Fruit fly (Drosophila melanogaster): ENCODE data around the gene Tmem43.
A peak's percentile ranks its signal among the peaks of the same experiment; 100 is the strongest.

Gene Tmem43

DNA sequence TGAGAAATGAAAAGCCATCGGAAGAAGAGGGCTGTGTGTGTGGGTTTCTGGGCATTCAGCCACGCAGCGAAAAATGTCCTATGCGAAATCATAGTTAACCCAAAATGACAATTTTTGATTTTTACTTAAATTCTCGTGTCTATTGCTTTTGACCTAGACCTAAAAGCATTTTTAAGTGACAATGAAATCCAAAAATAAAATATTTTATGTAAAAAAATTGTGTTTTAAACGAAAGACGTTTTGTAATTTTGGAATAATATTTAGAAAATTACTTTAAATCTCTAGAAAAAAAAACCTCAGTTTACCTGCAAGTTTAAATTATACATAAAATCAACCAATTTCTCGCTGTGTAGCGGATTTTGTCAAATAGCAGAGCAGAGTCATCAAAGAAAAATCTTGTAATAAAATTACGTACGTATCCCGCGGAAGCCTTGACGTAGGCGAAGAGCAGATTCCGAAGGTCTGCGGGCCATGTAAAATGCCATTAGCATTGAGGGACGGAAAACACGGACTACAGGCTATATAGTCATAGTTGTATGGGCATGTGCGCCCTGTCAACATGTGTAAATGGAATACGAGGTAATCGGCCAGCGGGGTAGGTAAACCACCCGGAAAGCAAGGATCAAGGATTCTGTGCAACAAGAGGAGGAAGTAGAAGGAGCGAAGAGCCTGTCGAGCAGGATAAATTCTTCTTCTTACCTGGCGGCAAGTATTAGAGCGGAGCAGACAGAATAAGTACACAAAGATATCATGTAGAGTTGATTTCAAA, 5.0 kb downstream of the Tmem43 start (continued):
- peak in 1 of 2 experiments; percentile 7 for TF ChIP-seq dpn (GFP tag; optimal IDR thresholded peaks at IDR 0.05)
- TF ChIP-seq CG2120 (GFP tag; optimal IDR thresholded peaks at IDR 0.05), result peak; percentile 41
- peak; percentile 61 for TF ChIP-seq gem (tag; optimal IDR thresholded peaks at IDR 0.05)
- no peak for TF ChIP-seq CG17359 (tag; optimal IDR thresholded peaks at IDR 0.05)
- peak; percentile 8 for TF ChIP-seq nmo (GFP tag; optimal IDR thresholded peaks at IDR 0.05)
- TF ChIP-seq sd (tag; optimal IDR thresholded peaks at IDR 0.05), result peak; percentile 41
- TF ChIP-seq CG7839 (tag; optimal IDR thresholded peaks at IDR 0.05), result peak; percentile 41
- TF ChIP-seq kni (GFP tag; optimal IDR thresholded peaks at IDR 0.05), result no peak
- TF ChIP-seq NFAT (GFP tag; IDR thresholded peaks at IDR 0.05), result 0 out of 2 replicates have a peak, but pooled peaks have one; percentile 17
- TF ChIP-seq CG6254 (GFP tag; optimal IDR thresholded peaks at IDR 0.05), result no peak
- TF ChIP-seq CG13424 (tag; optimal IDR thresholded peaks at IDR 0.05), result peak; percentile 24
- TF ChIP-seq phol (tag; optimal IDR thresholded peaks at IDR 0.05), result peak; percentile 1

DNA sequence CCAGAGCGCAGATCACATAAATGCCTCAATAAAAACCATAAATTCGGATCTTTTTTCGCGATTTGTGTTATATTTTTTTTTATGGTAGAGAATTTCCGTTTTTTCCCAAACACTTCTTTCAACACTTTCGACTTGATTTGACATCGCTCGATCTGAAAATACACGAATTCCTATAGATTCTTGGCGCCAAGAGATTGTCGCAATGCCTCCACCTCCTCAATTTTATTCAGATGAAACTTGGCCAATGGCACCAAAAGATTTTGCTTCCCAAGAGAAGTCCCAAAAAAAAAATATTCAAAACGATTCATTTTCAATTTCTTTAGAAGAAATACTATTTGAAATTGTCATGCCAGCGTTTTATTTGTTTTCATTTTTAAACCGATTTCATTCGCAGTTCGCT, 10.4 kb downstream of the Tmem43 start:
- TF ChIP-seq sd (tag; optimal IDR thresholded peaks at IDR 0.05) (peak; percentile 66), CG32767 (GFP tag; IDR thresholded peaks at IDR 0.05) (no peak)

DNA sequence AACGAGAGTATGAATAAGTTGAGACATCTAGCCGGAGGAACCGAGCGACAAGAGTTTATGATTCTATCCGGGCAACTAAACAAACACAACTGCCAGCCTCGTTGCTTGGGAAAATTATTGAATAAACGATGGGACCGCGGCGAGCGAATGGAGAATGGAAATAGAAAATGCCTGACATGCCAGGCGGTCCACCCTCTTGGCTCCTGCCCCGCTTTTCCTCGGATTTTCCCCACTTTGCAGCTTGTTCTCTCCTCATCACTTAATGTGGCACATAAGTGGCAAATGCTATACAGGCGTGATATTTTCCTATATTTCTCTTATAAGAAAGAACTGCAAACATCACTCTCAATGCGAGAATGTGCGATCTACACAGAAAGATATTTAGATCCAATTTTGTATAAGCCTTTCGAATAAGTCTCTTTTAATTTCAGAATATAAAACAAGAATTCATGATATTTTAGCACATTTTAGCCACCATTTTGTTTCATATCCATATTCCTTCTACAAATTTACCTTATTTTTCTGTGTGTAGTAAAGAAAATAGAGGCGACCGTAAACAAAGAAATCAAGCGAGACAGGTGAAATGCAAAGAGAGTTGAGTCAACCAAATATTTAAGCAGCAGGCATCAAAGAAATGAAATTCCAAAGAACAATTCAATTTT, 11.3 kb downstream of the Tmem43 start:
- TF ChIP-seq CG18262 (tag; optimal IDR thresholded peaks at IDR 0.05), result peak; percentile 93
- peak; percentile 90 for TF ChIP-seq CG9727 (GFP tag; optimal IDR thresholded peaks at IDR 0.05)
- TF ChIP-seq mld (GFP tag; IDR thresholded peaks at IDR 0.05; ENCODE audit: partially characterized antibody), result no peak
- TF ChIP-seq CG9437 (GFP tag; optimal IDR thresholded peaks at IDR 0.05), result peak; percentile 75
- peak; percentile 59; the same call in 1 of the 2 replicates for TF ChIP-seq CG11696 (GFP tag; IDR thresholded peaks at IDR 0.05)
- TF ChIP-seq mam (GFP tag; optimal IDR thresholded peaks at IDR 0.05), result peak; percentile 74
- TF ChIP-seq CoRest (tag; optimal IDR thresholded peaks at IDR 0.05), result peak; percentile 90
- TF ChIP-seq sim (GFP tag; IDR thresholded peaks at IDR 0.05), result peak; percentile 89
- TF ChIP-seq salm (tag; optimal IDR thresholded peaks at IDR 0.05), result peak; percentile 67
- TF ChIP-seq CG8290 (GFP tag; optimal IDR thresholded peaks at IDR 0.05), result peak; percentile 74
- TF ChIP-seq CG8290 (tag; optimal IDR thresholded peaks at IDR 0.05), result peak; percentile 32 to 48
- TF ChIP-seq CG17186 (GFP tag; optimal IDR thresholded peaks at IDR 0.05), result peak; percentile 69
- TF ChIP-seq lilli (GFP tag; optimal IDR thresholded peaks at IDR 0.05), result peak; percentile 77
- peak; percentile 80 for TF ChIP-seq CG30403 (GFP tag; optimal IDR thresholded peaks at IDR 0.05)
- no peak for TF ChIP-seq CG43689 (GFP tag; IDR thresholded peaks at IDR 0.05)
- TF ChIP-seq sna (GFP tag; IDR thresholded peaks at IDR 0.05; ENCODE audit: partially characterized antibody), result no peak
- no peak for TF ChIP-seq Hey (tag; optimal IDR thresholded peaks at IDR 0.05)
- TF ChIP-seq zf30C (GFP tag; optimal IDR thresholded peaks at IDR 0.05), result peak; percentile 56
- peak; percentile 7; the same call in 1 of the 2 replicates for TF ChIP-seq cas (GFP tag; IDR thresholded peaks at IDR 0.05)
- TF ChIP-seq Sry-β (GFP tag; optimal IDR thresholded peaks at IDR 0.05), result peak; percentile 66
- peak; percentile 4 for TF ChIP-seq slou (GFP tag; optimal IDR thresholded peaks at IDR 0.05)
- peak; percentile 70 for TF ChIP-seq slp2 (GFP tag; optimal IDR thresholded peaks at IDR 0.05)
- peak; percentile 82 for TF ChIP-seq CG1024 (GFP tag; IDR thresholded peaks at IDR 0.05)
- peak; percentile 52 for TF ChIP-seq btn (GFP tag; optimal IDR thresholded peaks at IDR 0.05)
- no peak for TF ChIP-seq CG8478 (optimal IDR thresholded peaks at IDR 0.05)
- TF ChIP-seq shn (GFP tag; optimal IDR thresholded peaks at IDR 0.05), result peak; percentile 63
- TF ChIP-seq odd (GFP tag; optimal IDR thresholded peaks at IDR 0.05), result peak; percentile 63
- peak; percentile 84 for TF ChIP-seq CG2120 (GFP tag; optimal IDR thresholded peaks at IDR 0.05)
- TF ChIP-seq ro (GFP tag; IDR thresholded peaks at IDR 0.05), result peak; percentile 65
- peak; percentile 64; the same call in 1 of the 2 replicates for TF ChIP-seq NFAT (GFP tag; IDR thresholded peaks at IDR 0.05)
- TF ChIP-seq CG15011 (GFP tag; optimal IDR thresholded peaks at IDR 0.05), result peak; percentile 74
- TF ChIP-seq CG8944 (GFP tag; optimal IDR thresholded peaks at IDR 0.05), result peak; percentile 74
- TF ChIP-seq ac (GFP tag; optimal IDR thresholded peaks at IDR 0.05), result peak; percentile 73
- peak; percentile 55 for TF ChIP-seq Hmx (GFP tag; optimal IDR thresholded peaks at IDR 0.05)
